Fruit fly (Drosophila melanogaster) whole organism, wandering third instar larva: ENCODE results near the gene CG11889.

Source experiments
- Abd-B ChIP-seq: fragments of >200 bp; optimal IDR thresholded peaks from 2 replicates; lab custom pipeline; 2017; ENCODE audit warnings: missing biosample characterization, missing genetic modification characterization
- Dif ChIP-seq: fragments of 200-275, 200-300 bp; sonication (Bioruptor generic); optimal IDR thresholded peaks from 2 replicates; lab custom pipeline; 2018; ENCODE audit warnings: missing biosample characterization, missing genetic modification characterization; ENCODE audit not compliant: partially characterized antibody
- OdsH ChIP-seq: fragments of 200-800 bp; sonication (Bioruptor generic); optimal IDR thresholded peaks from 2 replicates; lab custom pipeline; 2016; ENCODE audit warnings: missing biosample characterization, mild to moderate bottlenecking, missing genetic modification characterization
- dmrt93B ChIP-seq: fragments of 200-800 bp; sonication (Bioruptor generic); optimal IDR thresholded peaks from 2 replicates; lab custom pipeline; 2018; ENCODE audit warnings: missing biosample characterization, mild to moderate bottlenecking, missing genetic modification characterization
- dsf ChIP-seq: sonication (Bioruptor generic); optimal IDR thresholded peaks from 2 replicates; lab custom pipeline; 2016; ENCODE audit warnings: missing biosample characterization, missing genetic modification characterization, borderline replicate concordance
- fru ChIP-seq: fragments of 200-800 bp; sonication (Bioruptor generic); optimal IDR thresholded peaks from 3 replicates; lab custom pipeline; 2016; ENCODE audit warnings: missing biosample characterization, mild to moderate bottlenecking, missing genetic modification characterization
- h ChIP-seq: fragments of 200-800 bp; sonication (Bioruptor generic); optimal IDR thresholded peaks from 3 replicates; lab custom pipeline; 2016; ENCODE audit warnings: missing biosample characterization, mild to moderate bottlenecking, missing genetic modification characterization
- jim ChIP-seq: fragments of 175-275, 200-325 bp; sonication (Bioruptor generic); optimal IDR thresholded peaks from 2 replicates; lab custom pipeline; 2016; ENCODE audit warnings: missing biosample characterization, mild to moderate bottlenecking, missing genetic modification characterization
- lola ChIP-seq: fragments of >200 bp; optimal IDR thresholded peaks from 2 replicates; lab custom pipeline; 2017; ENCODE audit warnings: missing biosample characterization, missing genetic modification characterization
- pan ChIP-seq: fragments of >200 bp; optimal IDR thresholded peaks from 2 replicates; lab custom pipeline; 2017
- psq ChIP-seq: fragments of 200-800 bp; sonication (Bioruptor generic); optimal IDR thresholded peaks from 3 replicates; lab custom pipeline; 2017; ENCODE audit warnings: missing biosample characterization, mild to moderate bottlenecking, missing genetic modification characterization, moderate library complexity
- tai ChIP-seq: sonication (Bioruptor generic); optimal IDR thresholded peaks from 2 replicates; lab custom pipeline; 2016; ENCODE audit warnings: missing biosample characterization, missing genetic modification characterization

dm6 chr3R:25241507-25242070 lies 28.4 kb upstream of the CG11889 start, which contains the start of gene CG11854:
- TF ChIP-seq Abd-B (GFP tag; lab: Kevin White, UChicago) (no peak), h (no peak), fru (GFP tag; lab: Kevin White, UChicago) (no peak), dsf (GFP tag; lab: Kevin White, UChicago) (no peak), pan (lab: Kevin White, UChicago) (no peak), psq (GFP tag; lab: Kevin White, UChicago) (no peak), Dif (GFP tag; lab: Kevin White, UChicago) (no peak), jim (GFP tag; lab: Kevin White, UChicago) (no peak), lola (GFP tag; lab: Kevin White, UChicago) (no peak), tai (GFP tag; lab: Kevin White, UChicago) (no peak), OdsH (GFP tag; lab: Kevin White, UChicago) (no peak), dmrt93B (GFP tag; lab: Kevin White, UChicago) (no peak)
